Fruit fly (Drosophila melanogaster) whole organism, embryonic: ENCODE data around the gene CG1463.
A peak's percentile ranks its signal among the peaks of the same experiment; 100 is the strongest.

Source experiments
- ATbp ChIP-seq: fragments of 200-800 bp; sonication (Bioruptor generic); optimal IDR thresholded peaks from 2 replicates; lab custom pipeline; 2017; ENCODE audit warnings: missing biosample characterization, mild to moderate bottlenecking, missing genetic modification characterization, missing genetic modification reagents
- B-H1 ChIP-seq: fragments of 200-800 bp; sonication (Bioruptor generic); IDR thresholded peaks from 3 replicates; pipeline ENCODE4 v1.3.6; 2022; ENCODE audit warnings: missing biosample characterization, missing genetic modification characterization
- C15 ChIP-seq: fragments of 200-800 bp; sonication (Bioruptor generic); IDR thresholded peaks from 3 replicates; pipeline ENCODE4 v1.3.6; 2022; ENCODE audit warnings: missing biosample characterization, missing genetic modification characterization
- CG10267 ChIP-seq: fragments of 200-800 bp; sonication (Bioruptor generic); optimal IDR thresholded peaks from 2 replicates; lab custom pipeline; 2018; ENCODE audit warnings: missing biosample characterization, mild to moderate bottlenecking, missing genetic modification characterization, moderate library complexity
- CG10959 ChIP-seq: fragments of 200-800 bp; sonication (Bioruptor generic); IDR thresholded peaks from 2 replicates; pipeline ENCODE4 v1.3.6; 2022; ENCODE audit warnings: missing biosample characterization, missing genetic modification characterization
- CG10979 ChIP-seq: fragments of 200-800 bp; sonication (Bioruptor generic); optimal IDR thresholded peaks from 2 replicates; lab custom pipeline; 2018; ENCODE audit warnings: missing biosample characterization, mild to moderate bottlenecking, missing genetic modification characterization, moderate library complexity
- CG11695 ChIP-seq: fragments of 200-800 bp; sonication (Bioruptor generic); IDR thresholded peaks from 3 replicates; pipeline ENCODE4 v1.3.6; 2022; ENCODE audit warnings: missing biosample characterization, missing genetic modification characterization
- CG11696 ChIP-seq: fragments of 200-800 bp; sonication (Bioruptor generic); IDR thresholded peaks from 2 replicates; pipeline ENCODE4 v1.3.6; 2022; ENCODE audit warnings: missing biosample characterization, missing genetic modification characterization
- CG12104 ChIP-seq: fragments of 200-800 bp; sonication (Bioruptor generic); optimal IDR thresholded peaks from 3 replicates; lab custom pipeline; 2016; ENCODE audit warnings: missing biosample characterization, missing genetic modification characterization
- CG13123 ChIP-seq: fragments of 200-800 bp; sonication (Bioruptor generic); optimal IDR thresholded peaks from 2 replicates; lab custom pipeline; 2016; ENCODE audit warnings: missing biosample characterization, missing genetic modification characterization
- CG16779 ChIP-seq: fragments of 200-800 bp; sonication (Bioruptor generic); IDR thresholded peaks from 2 replicates; pipeline ENCODE4 v1.3.6; 2022; ENCODE audit warnings: missing biosample characterization, missing genetic modification characterization
- CG2199 ChIP-seq: fragments of 200-800 bp; sonication (Bioruptor generic); IDR thresholded peaks from 3 replicates; pipeline ENCODE4 v1.3.6; 2022; ENCODE audit warnings: missing biosample characterization, missing genetic modification characterization
- CG2678 ChIP-seq: fragments of 200-800 bp; sonication (Bioruptor generic); optimal IDR thresholded peaks from 3 replicates; lab custom pipeline; 2019; ENCODE audit warnings: missing biosample characterization, mild to moderate bottlenecking, missing genetic modification characterization, moderate library complexity
- CG2712 ChIP-seq: fragments of 200-800 bp; optimal IDR thresholded peaks from 3 replicates; lab custom pipeline; 2019; ENCODE audit warnings: missing biosample characterization, mild to moderate bottlenecking, missing genetic modification characterization, moderate library complexity
- CG3163 ChIP-seq: fragments of 200-800 bp; sonication (Bioruptor generic); optimal IDR thresholded peaks from 3 replicates; lab custom pipeline; 2016; ENCODE audit warnings: missing biosample characterization, missing genetic modification characterization
- CG32532 ChIP-seq: fragments of 200-800 bp; sonication (Bioruptor generic); IDR thresholded peaks from 2 replicates; pipeline ENCODE4 v1.3.6; 2022; ENCODE audit warnings: missing biosample characterization, missing genetic modification characterization
- CG32772 ChIP-seq: fragments of 200-800 bp; sonication (Bioruptor generic); IDR thresholded peaks from 2 replicates; pipeline ENCODE4 v1.3.6; 2022; ENCODE audit warnings: missing biosample characterization, missing genetic modification characterization
- CG43689 ChIP-seq: fragments of 200-800 bp; sonication (Bioruptor generic); IDR thresholded peaks from 2 replicates; pipeline ENCODE4 v1.3.6; 2022; ENCODE audit warnings: missing biosample characterization, missing genetic modification characterization
- CG6683 ChIP-seq: fragments of 200-800 bp; sonication (Bioruptor generic); optimal IDR thresholded peaks from 2 replicates; lab custom pipeline; 2017; ENCODE audit warnings: missing biosample characterization, mild to moderate bottlenecking, missing genetic modification characterization, missing genetic modification reagents
- CG6854 ChIP-seq: fragments of 200-800 bp; sonication (Bioruptor generic); optimal IDR thresholded peaks from 3 replicates; lab custom pipeline; 2017; ENCODE audit warnings: missing biosample characterization, mild to moderate bottlenecking, missing genetic modification characterization
- CG8290 ChIP-seq, 3 experiments: fragments of 200-800 bp; sonication (Bioruptor generic); optimal IDR thresholded peaks; 2 replicates each; lab custom pipeline; 2016 to 2019; ENCODE audit warnings: missing biosample characterization in 3 of 3, missing genetic modification characterization in 3 of 3, mild to moderate bottlenecking in 2 of 3, moderate library complexity in 1 of 3
- CHES-1-like ChIP-seq: fragments of 200-800 bp; sonication (Bioruptor generic); optimal IDR thresholded peaks from 2 replicates; lab custom pipeline; 2016; ENCODE audit warnings: missing biosample characterization, missing genetic modification characterization
- Dad ChIP-seq: fragments of 200-800 bp; sonication (Bioruptor generic); optimal IDR thresholded peaks from 3 replicates; lab custom pipeline; 2016; ENCODE audit warnings: missing biosample characterization, missing genetic modification characterization
- Eip74EF ChIP-seq, 2 experiments: fragments of 200-800 bp in 1 of 2; fragments of >200 bp in 1 of 2; sonication (Bioruptor generic) in 1 of 2; optimal IDR thresholded peaks; 2 replicates each; lab custom pipeline; 2017 to 2019; ENCODE audit warnings: missing biosample characterization in 2 of 2, missing genetic modification characterization in 2 of 2, mild to moderate bottlenecking in 1 of 2, moderate library complexity in 1 of 2
- Fer3 ChIP-seq: fragments of 200-800 bp; sonication (Bioruptor generic); optimal IDR thresholded peaks from 2 replicates; lab custom pipeline; 2018; ENCODE audit warnings: missing biosample characterization, mild to moderate bottlenecking, missing genetic modification characterization, moderate library complexity
- HmgD ChIP-seq: fragments of 200-800 bp; sonication (Bioruptor generic); optimal IDR thresholded peaks from 3 replicates; lab custom pipeline; 2016; ENCODE audit warnings: missing biosample characterization, missing genetic modification characterization
- HmgZ ChIP-seq: fragments of 200-800 bp; sonication (Bioruptor generic); optimal IDR thresholded peaks from 2 replicates; lab custom pipeline; 2018; ENCODE audit warnings: missing biosample characterization, mild to moderate bottlenecking, missing genetic modification characterization
- Med ChIP-seq: fragments of 200-800 bp; sonication (Bioruptor generic); peaks from one replicate; lab custom pipeline; 2016; ENCODE audit warnings: missing biosample characterization, missing genetic modification characterization, mild to moderate bottlenecking, inconsistent platforms, moderate library complexity
- Nf-YA ChIP-seq: fragments of 200-800 bp; sonication (Bioruptor generic); IDR thresholded peaks from 2 replicates; pipeline ENCODE4 v1.3.6; 2022; ENCODE audit warnings: missing biosample characterization, missing genetic modification characterization
- Oli ChIP-seq: fragments of 200-800 bp; sonication (Bioruptor generic); optimal IDR thresholded peaks from 2 replicates; lab custom pipeline; 2018; ENCODE audit warnings: missing biosample characterization, mild to moderate bottlenecking, missing genetic modification characterization, moderate library complexity
- Pdp1 ChIP-seq, 2 experiments: fragments of 200-800 bp; sonication (Bioruptor generic); optimal IDR thresholded peaks; 3 replicates each; lab custom pipeline; 2016; ENCODE audit warnings: missing biosample characterization in 2 of 2, missing genetic modification characterization in 2 of 2, mild to moderate bottlenecking in 1 of 2, moderate library complexity in 1 of 2
- Sox102F ChIP-seq: fragments of 200-800 bp; sonication (Bioruptor generic); optimal IDR thresholded peaks from 2 replicates; lab custom pipeline; 2018; ENCODE audit warnings: missing biosample characterization, mild to moderate bottlenecking, missing genetic modification characterization, moderate library complexity
- Sry-β ChIP-seq: fragments of 200-800 bp; sonication (Bioruptor generic); optimal IDR thresholded peaks from 2 replicates; lab custom pipeline; 2018; ENCODE audit warnings: missing biosample characterization, mild to moderate bottlenecking, missing genetic modification characterization, moderate library complexity
- chinmo ChIP-seq: fragments of 200-800 bp; sonication (Bioruptor generic); IDR thresholded peaks from 4 replicates; pipeline ENCODE4 v1.3.6; 2022; ENCODE audit warnings: missing biosample characterization, missing genetic modification characterization; ENCODE audit not compliant: partially characterized antibody
- corto ChIP-seq: fragments of 200-800 bp; sonication (Bioruptor generic); optimal IDR thresholded peaks from 2 replicates; lab custom pipeline; 2016; ENCODE audit warnings: missing biosample characterization, mild to moderate bottlenecking, missing genetic modification characterization, moderate library complexity
- danr ChIP-seq: fragments of 200-800 bp; sonication (Bioruptor generic); IDR thresholded peaks from 2 replicates; pipeline ENCODE4 v1.3.6; 2022; ENCODE audit warnings: missing biosample characterization, missing genetic modification characterization
- dmrt11E ChIP-seq: fragments of 200-800 bp; sonication (Bioruptor generic); optimal IDR thresholded peaks from 3 replicates; lab custom pipeline; 2018; ENCODE audit warnings: missing biosample characterization, mild to moderate bottlenecking, missing genetic modification characterization, moderate library complexity
- exex ChIP-seq: fragments of 200-800 bp; sonication (Bioruptor generic); optimal IDR thresholded peaks from 4 replicates; lab custom pipeline; 2018; ENCODE audit warnings: missing biosample characterization, mild to moderate bottlenecking, missing genetic modification characterization, moderate library complexity
- fu2 ChIP-seq: fragments of 200-800 bp; sonication (Bioruptor generic); optimal IDR thresholded peaks from 2 replicates; lab custom pipeline; 2016; ENCODE audit warnings: missing biosample characterization, missing genetic modification characterization
- grn ChIP-seq: fragments of 200-800 bp; sonication (Bioruptor generic); optimal IDR thresholded peaks from 3 replicates; lab custom pipeline; 2017; ENCODE audit warnings: missing biosample characterization, missing genetic modification characterization
- gsb ChIP-seq: fragments of 200-800 bp; sonication (Bioruptor generic); IDR thresholded peaks from 2 replicates; pipeline ENCODE4 v1.3.6; 2022; ENCODE audit warnings: missing biosample characterization, missing genetic modification characterization
- ham ChIP-seq: fragments of 200-800 bp; sonication (Bioruptor generic); IDR thresholded peaks from 2 replicates; pipeline ENCODE4 v1.3.6; 2022; ENCODE audit warnings: missing biosample characterization, missing genetic modification characterization
- hth ChIP-seq: fragments of >200 bp; optimal IDR thresholded peaks from 2 replicates; lab custom pipeline; 2017; ENCODE audit warnings: inconsistent platforms
- jigr1 ChIP-seq: fragments of 200-800 bp; sonication (Bioruptor generic); IDR thresholded peaks from 3 replicates; pipeline ENCODE4 v1.3.6; 2022; ENCODE audit warnings: missing biosample characterization, missing genetic modification characterization
- pum ChIP-seq: fragments of 200-800 bp; sonication (Bioruptor generic); optimal IDR thresholded peaks from 2 replicates; lab custom pipeline; 2016; ENCODE audit warnings: missing biosample characterization, missing genetic modification characterization
- run ChIP-seq: fragments of 200-800 bp; sonication (Bioruptor generic); optimal IDR thresholded peaks from 3 replicates; lab custom pipeline; 2018; ENCODE audit warnings: missing biosample characterization, mild to moderate bottlenecking, missing genetic modification characterization
- sd ChIP-seq: fragments of 200-800 bp; sonication (Bioruptor generic); optimal IDR thresholded peaks from 3 replicates; lab custom pipeline; 2018; ENCODE audit warnings: missing biosample characterization, mild to moderate bottlenecking, missing genetic modification characterization, moderate library complexity
- sens ChIP-seq: fragments of 200-800 bp; sonication (Bioruptor generic); peaks from one replicate; lab custom pipeline; 2016; ENCODE audit warnings: missing biosample characterization, missing genetic modification characterization
- stc ChIP-seq: fragments of 200-800 bp; sonication (Bioruptor generic); IDR thresholded peaks from 2 replicates; pipeline ENCODE4 v1.3.6; 2022; ENCODE audit warnings: missing biosample characterization, missing genetic modification characterization
- sug ChIP-seq: fragments of 200-800 bp; optimal IDR thresholded peaks from 2 replicates; lab custom pipeline; 2019; ENCODE audit warnings: missing biosample characterization, mild to moderate bottlenecking, missing genetic modification characterization, moderate library complexity
- toy ChIP-seq: fragments of 200-800 bp; sonication (Bioruptor generic); IDR thresholded peaks from 2 replicates; pipeline ENCODE4 v1.3.6; 2022; ENCODE audit warnings: missing biosample characterization, missing genetic modification characterization
- trh ChIP-seq: fragments of 200-800 bp; sonication (Bioruptor generic); optimal IDR thresholded peaks from 2 replicates; lab custom pipeline; 2016; ENCODE audit warnings: missing biosample characterization, missing genetic modification characterization
- tx ChIP-seq: fragments of 200-800 bp; sonication (Bioruptor generic); optimal IDR thresholded peaks from 2 replicates; lab custom pipeline; 2016; ENCODE audit warnings: missing biosample characterization, missing genetic modification characterization

CG1463 gene

DNA sequence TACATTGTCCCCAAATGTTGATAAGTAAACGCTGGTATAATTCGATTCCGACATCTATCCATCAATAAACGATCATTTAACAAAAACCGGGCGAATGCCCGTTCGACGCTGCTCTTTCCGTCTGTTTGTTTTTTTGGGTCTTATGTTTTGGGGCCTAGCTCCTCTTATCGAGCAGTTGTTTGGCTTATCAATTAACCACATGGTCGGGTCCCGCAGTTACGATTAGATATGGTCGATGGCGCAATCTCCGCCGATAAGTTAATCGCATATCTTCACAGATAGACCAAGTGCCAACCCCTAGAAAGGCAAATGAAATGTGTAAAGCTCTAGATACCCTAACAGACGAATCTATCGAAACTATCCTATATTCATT lies 33.2 kb downstream of the CG1463 start (continued):
- no peak for TF ChIP-seq CG3163
- TF ChIP-seq gsb (GFP tag; lab: Robert Waterston, UW): no peak
- 0 out of 3 replicates have a peak, but pooled peaks have one; percentile 39 for TF ChIP-seq CG2199 (GFP tag; lab: Robert Waterston, UW)
- peak in 1 of 2 experiments; percentile 37 for TF ChIP-seq Pdp1 (GFP tag; optimal IDR thresholded peaks at IDR 0.05; lab: Kevin White, UChicago)
- peak; percentile 70 for TF ChIP-seq sug (tag; lab: Kevin White, UChicago)
- TF ChIP-seq Sox102F (GFP tag; lab: Kevin White, UChicago): no peak
- TF ChIP-seq CG10267 (tag; lab: Kevin White, UChicago): no peak
- no peak for TF ChIP-seq run
- TF ChIP-seq danr (GFP tag; lab: Robert Waterston, UW): no peak
- TF ChIP-seq CG10979 (tag; lab: Kevin White, UChicago): no peak
- no peak for TF ChIP-seq CG10959
- no peak for TF ChIP-seq CG32532
- TF ChIP-seq pum (GFP tag; lab: Kevin White, UChicago): no peak
- no peak for TF ChIP-seq HmgD
- no peak for TF ChIP-seq CG6683 (GFP tag; lab: Kevin White, UChicago)
- TF ChIP-seq Nf-YA (GFP tag; lab: Robert Waterston, UW): no peak
- TF ChIP-seq sd: no peak
- TF ChIP-seq Sry-β (GFP tag; lab: Kevin White, UChicago): no peak
- TF ChIP-seq CHES-1-like (GFP tag; lab: Kevin White, UChicago): no peak
- TF ChIP-seq dmrt11E: no peak
- no peak for TF ChIP-seq stc (GFP tag; lab: Robert Waterston, UW)
- no peak for TF ChIP-seq ham (GFP tag; lab: Robert Waterston, UW)
- TF ChIP-seq CG8290 (GFP tag; optimal IDR thresholded peaks at IDR 0.05; lab: Kevin White, UChicago): no peak
- no peak for TF ChIP-seq CG8290 (tag; optimal IDR thresholded peaks at IDR 0.05; lab: Kevin White, UChicago)
- no peak for TF ChIP-seq CG32772 (GFP tag; lab: Robert Waterston, UW)
- TF ChIP-seq grn (GFP tag; lab: Kevin White, UChicago): peak; percentile 85
- no peak for TF ChIP-seq CG2678 (tag; lab: Kevin White, UChicago)
- no peak for TF ChIP-seq jigr1 (GFP tag; lab: Robert Waterston, UW)
- peak; percentile 83 for TF ChIP-seq exex
- TF ChIP-seq HmgZ (tag; lab: Kevin White, UChicago): peak; percentile 22
- no peak for TF ChIP-seq toy (GFP tag; lab: Robert Waterston, UW)
- TF ChIP-seq CG16779: no peak
- no peak for TF ChIP-seq CG13123 (GFP tag; lab: Kevin White, UChicago)
- no peak for TF ChIP-seq ATbp (GFP tag; lab: Kevin White, UChicago)
- TF ChIP-seq fu2 (GFP tag; lab: Kevin White, UChicago): no peak
- TF ChIP-seq Dad (GFP tag; lab: Kevin White, UChicago): no peak

DNA sequence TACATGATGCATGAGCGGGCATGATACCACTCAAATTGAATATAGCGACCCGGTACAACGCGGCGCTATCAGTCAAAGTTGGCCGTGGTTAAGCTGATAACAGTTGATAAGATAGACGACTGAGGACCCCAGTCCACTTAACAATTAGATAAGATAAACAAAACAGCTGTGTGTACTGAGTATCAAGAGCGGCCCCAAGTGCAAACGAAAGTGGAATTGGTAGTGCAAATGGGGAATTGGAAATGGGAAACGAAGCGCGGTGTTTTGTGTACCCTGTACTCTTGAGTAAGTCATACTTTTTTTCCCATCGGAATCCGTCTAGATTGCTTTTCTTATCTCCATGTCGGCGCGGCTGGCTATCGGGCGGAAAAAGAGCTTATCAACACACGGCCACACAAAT lies 33.7 kb downstream of the CG1463 start:
- TF ChIP-seq Fer3 (tag; lab: Kevin White, UChicago) (no peak), Eip74EF (GFP tag; optimal IDR thresholded peaks at IDR 0.05; lab: Kevin White, UChicago) (no peak), CG8290 (GFP tag; optimal IDR thresholded peaks at IDR 0.05; lab: Kevin White, UChicago) (no peak), CG8290 (tag; optimal IDR thresholded peaks at IDR 0.05; lab: Kevin White, UChicago) (no peak), trh (GFP tag; lab: Kevin White, UChicago) (no peak), CG6854 (GFP tag; lab: Kevin White, UChicago) (no peak), C15 (GFP tag; lab: Robert Waterston, UW) (no peak), CG11695 (no peak), tx (no peak), Oli (tag; lab: Kevin White, UChicago) (no peak), corto (no peak), B-H1 (GFP tag; lab: Robert Waterston, UW) (no peak), hth (no peak), chinmo (GFP tag; lab: Robert Waterston, UW) (0 out of 4 replicates have a peak, but pooled peaks have one; percentile 20), CG12104 (GFP tag; lab: Kevin White, UChicago) (no peak), CG11696 (GFP tag; lab: Robert Waterston, UW) (no peak), CG43689 (GFP tag; lab: Robert Waterston, UW) (no peak), sens (GFP tag; lab: Kevin White, UChicago) (peak; percentile 78), CG2712 (no peak), Med (GFP tag; lab: Kevin White, UChicago) (peak; percentile 73)
